Fruit fly (Drosophila melanogaster): Measurements from ENCODE around the gene Brf.

Gene Brf

dm6 chr3R:17401289-17401752 is 10.2 kb upstream of the Brf start (continued):
- TF ChIP-seq gcm (GFP tag; optimal IDR thresholded peaks at IDR 0.05) = no peak
- no peak for TF ChIP-seq Usf (GFP tag; optimal IDR thresholded peaks at IDR 0.05)
- TF ChIP-seq CG10959 (GFP tag; IDR thresholded peaks at IDR 0.05) = no peak
- TF ChIP-seq Doc3 (GFP tag; IDR thresholded peaks at IDR 0.05; ENCODE audit: partially characterized antibody) = peak; percentile 51; the same call in 2 of the 3 replicates
- TF ChIP-seq HLH54F (GFP tag; optimal IDR thresholded peaks at IDR 0.05) = peak; percentile 60
- TF ChIP-seq B-H2 (GFP tag; optimal IDR thresholded peaks at IDR 0.05) = peak; percentile 40
- TF ChIP-seq CG11247 (GFP tag; IDR thresholded peaks at IDR 0.05) = peak; percentile 36; the same call in 1 of the 2 replicates
- TF ChIP-seq twi (tag; optimal IDR thresholded peaks at IDR 0.05) = peak; percentile 11
- TF ChIP-seq pnt (GFP tag; optimal IDR thresholded peaks at IDR 0.05) = no peak
- no peak for TF ChIP-seq CG34376 (GFP tag; optimal IDR thresholded peaks at IDR 0.05)
- TF ChIP-seq CG14710 (tag; optimal IDR thresholded peaks at IDR 0.05) = peak; percentile 2
- TF ChIP-seq CG2875 (GFP tag; optimal IDR thresholded peaks at IDR 0.05) = no peak
- TF ChIP-seq kni (GFP tag; optimal IDR thresholded peaks at IDR 0.05) = no peak
- TF ChIP-seq Ssrp (tag; optimal IDR thresholded peaks at IDR 0.05) = no peak
- peak; percentile 67 for TF ChIP-seq fu2 (GFP tag; optimal IDR thresholded peaks at IDR 0.05)
- TF ChIP-seq nau (GFP tag; optimal IDR thresholded peaks at IDR 0.05) = no peak
- TF ChIP-seq Sox100B (GFP tag; optimal IDR thresholded peaks at IDR 0.05) = peak; percentile 17
- peak; percentile 42 for TF ChIP-seq jumu (GFP tag; optimal IDR thresholded peaks at IDR 0.05)
- TF ChIP-seq HLH4C (GFP tag; IDR thresholded peaks at IDR 0.05; ENCODE audit: partially characterized antibody) = peak; percentile 82
- TF ChIP-seq eyg (GFP tag; optimal IDR thresholded peaks at IDR 0.05) = peak; percentile 20
- peak; percentile 89 for TF ChIP-seq sens (GFP tag)
- no peak for TF ChIP-seq CG16779 (GFP tag; IDR thresholded peaks at IDR 0.05)
- TF ChIP-seq inv (GFP tag; IDR thresholded peaks at IDR 0.05; ENCODE audit: partially characterized antibody) = peak; percentile 79
- TF ChIP-seq Ets97D (GFP tag; optimal IDR thresholded peaks at IDR 0.05) = peak; percentile 45
- peak; percentile 83 for TF ChIP-seq Med (GFP tag)
- TF ChIP-seq trem (tag; optimal IDR thresholded peaks at IDR 0.05) = peak; percentile 36
- TF ChIP-seq CG18764 (GFP tag; optimal IDR thresholded peaks at IDR 0.05) = peak; percentile 9
- TF ChIP-seq E2f2 (GFP tag; IDR thresholded peaks at IDR 0.05) = peak; percentile 68
- peak; percentile 76 for TF ChIP-seq CG32532 (GFP tag; IDR thresholded peaks at IDR 0.05)
- peak; percentile 53 for TF ChIP-seq CG12155 (GFP tag; optimal IDR thresholded peaks at IDR 0.05)
- TF ChIP-seq CG3281 (GFP tag; optimal IDR thresholded peaks at IDR 0.05) = no peak
- TF ChIP-seq Elba2 (GFP tag; optimal IDR thresholded peaks at IDR 0.05) = no peak
- peak; percentile 82 for TF ChIP-seq bbx (GFP tag; IDR thresholded peaks at IDR 0.05; ENCODE audit: partially characterized antibody)
- peak; percentile 86 for TF ChIP-seq CG13287 (GFP tag; IDR thresholded peaks at IDR 0.05; ENCODE audit: partially characterized antibody)
- TF ChIP-seq sug (tag; optimal IDR thresholded peaks at IDR 0.05) = peak; percentile 52
- peak; percentile 66 for TF ChIP-seq CoRest (tag; optimal IDR thresholded peaks at IDR 0.05)
- TF ChIP-seq Dll (GFP tag; IDR thresholded peaks at IDR 0.05; ENCODE audit: partially characterized antibody) = peak; percentile 84
- TF ChIP-seq CG10321 (GFP tag; IDR thresholded peaks at IDR 0.05) = no peak
- no peak for TF ChIP-seq org-1 (GFP tag; optimal IDR thresholded peaks at IDR 0.05)
- peak; percentile 83 for TF ChIP-seq CG2116 (GFP tag; optimal IDR thresholded peaks at IDR 0.05)
- TF ChIP-seq dati (GFP tag; IDR thresholded peaks at IDR 0.05) = no peak
- TF ChIP-seq br (optimal IDR thresholded peaks at IDR 0.05) = no peak
- TF ChIP-seq sima (GFP tag; optimal IDR thresholded peaks at IDR 0.05) = no peak
- peak; percentile 63 for TF ChIP-seq pzg (GFP tag; optimal IDR thresholded peaks at IDR 0.05)
- TF ChIP-seq CG4820 (GFP tag; optimal IDR thresholded peaks at IDR 0.05) = no peak
- no peak for TF ChIP-seq Jarid2 (GFP tag; optimal IDR thresholded peaks at IDR 0.05)
- TF ChIP-seq CG34422 (GFP tag; IDR thresholded peaks at IDR 0.05) = 0 out of 3 replicates have a peak, but pooled peaks have one; percentile 32
- TF ChIP-seq CG12942 (GFP tag; optimal IDR thresholded peaks at IDR 0.05) = peak; percentile 57
- peak; percentile 8 for TF ChIP-seq CG12236 (GFP tag; optimal IDR thresholded peaks at IDR 0.05)
- TF ChIP-seq zfh2 (GFP tag; optimal IDR thresholded peaks at IDR 0.05) = peak; percentile 66
- peak; percentile 56 for TF ChIP-seq exex (tag; optimal IDR thresholded peaks at IDR 0.05)
